Fruit fly (Drosophila melanogaster) Kc167 (cell line): ENCODE results near the gene CG4374.

Experiments used
- h ChIP-seq: fragments of >200 bp; optimal IDR thresholded peaks from 3 replicates; lab custom pipeline; 2018; ENCODE audit warnings: missing external identifiers
- psq ChIP-seq: fragments of >200 bp; optimal IDR thresholded peaks from 2 replicates; lab custom pipeline; 2017; ENCODE audit warnings: missing external identifiers

- TF ChIP-seq psq (lab: Kevin White, UChicago) (no peak), h (lab: Kevin White, UChicago) (no peak)
Measured at dm6 chr3R:23390769-23391309, 81.2 kb downstream of the CG4374 start.
